Worm (Caenorhabditis elegans) whole organism, L4 larva: ENCODE results near the gene vab-3.

Experiments
- Y48G9A.11 ChIP-seq: fragments of 200-800 bp; sonication (Bioruptor generic); IDR thresholded peaks from 2 replicates; pipeline ENCODE4 v1.3.6; 2022; ENCODE audit warnings: missing genetic modification reagents, missing genetic modification characterization, missing compliant biosample characterization
- aly-2 ChIP-seq: sonication (generic microtip); optimal IDR thresholded peaks from 2 replicates; lab custom pipeline; 2018; ENCODE audit warnings: missing biosample characterization, missing genetic modification characterization
- ceh-20 ChIP-seq: fragments of 200-800 bp; sonication (Bioruptor generic); IDR thresholded peaks from 2 replicates; pipeline ENCODE4 v1.3.6; 2022; ENCODE audit warnings: missing genetic modification reagents, missing genetic modification characterization, missing compliant biosample characterization
- dmd-9 ChIP-seq: fragments of 200-800 bp; sonication (Bioruptor generic); IDR thresholded peaks from 2 replicates; pipeline ENCODE4 v1.3.6; 2022; ENCODE audit warnings: missing genetic modification reagents, missing genetic modification characterization, missing compliant biosample characterization
- fkh-10 ChIP-seq: fragments of 150-350 bp; optimal IDR thresholded peaks from 2 replicates; lab custom pipeline; 2014; ENCODE audit warnings: missing biosample characterization, missing genetic modification reagents, missing genetic modification characterization
- hif-1 ChIP-seq, 2 experiments: sonication (generic microtip); optimal IDR thresholded peaks; 2 replicates each; lab custom pipeline; 2016 to 2017; ENCODE audit warnings: missing compliant biosample characterization in 2 of 2, missing genetic modification characterization in 2 of 2, missing genetic modification reagents in 2 of 2, missing genotype in 2 of 2, mild to moderate bottlenecking in 1 of 2
- lin-39 ChIP-seq: fragments of 150-350 bp; optimal IDR thresholded peaks from 2 replicates; lab custom pipeline; 2014; ENCODE audit warnings: missing biosample characterization, missing genetic modification reagents, missing genetic modification characterization
- mdl-1 ChIP-seq, 2 experiments: fragments of 150-350 bp in 1 of 2; sonication (generic microtip) in 1 of 2; optimal IDR thresholded peaks; 2 replicates each; lab custom pipeline; 2014 to 2017; ENCODE audit warnings: missing biosample characterization in 2 of 2, missing genetic modification characterization in 2 of 2
- nhr-25 ChIP-seq: sonication (generic microtip); optimal IDR thresholded peaks from 2 replicates; lab custom pipeline; 2017; ENCODE audit warnings: missing genetic modification characterization, mild to moderate bottlenecking, missing compliant biosample characterization, antibody characterized with exemption, moderate library complexity, borderline replicate concordance; ENCODE audit not compliant: insufficient read depth
- pha-4 ChIP-seq, 2 experiments: fragments of 150-350 bp in 1 of 2; fragments of 200-800 bp in 1 of 2; sonication (Bioruptor generic) in 1 of 2; IDR thresholded peaks in 1 of 2; optimal IDR thresholded peaks in 1 of 2; 2 replicates each; pipeline versions ENCODE4 v1.3.6 to Lab custom; 2014 to 2022; ENCODE audit warnings: missing genetic modification characterization in 2 of 2, missing genetic modification reagents in 2 of 2, missing biosample characterization in 1 of 2, missing compliant biosample characterization in 1 of 2
- pqm-1 ChIP-seq: sonication (generic microtip); optimal IDR thresholded peaks from 2 replicates; lab custom pipeline; 2017; ENCODE audit warnings: missing biosample characterization, missing genetic modification characterization
- unc-39 ChIP-seq: sonication (generic microtip); optimal IDR thresholded peaks from 2 replicates; lab custom pipeline; 2017; ENCODE audit warnings: missing biosample characterization, missing genetic modification characterization

- TF ChIP-seq ceh-20 (GFP tag; lab: Robert Waterston, UW): no peak
- TF ChIP-seq mdl-1 (tag; optimal IDR thresholded peaks at IDR 0.05; lab: Kevin White, UChicago): no peak
- TF ChIP-seq dmd-9 (GFP tag; lab: Robert Waterston, UW): no peak
- TF ChIP-seq nhr-25 (tag; lab: Kevin White, UChicago): no peak
- TF ChIP-seq pqm-1 (tag; lab: Kevin White, UChicago): no peak
- no peak for TF ChIP-seq hif-1 (tag; optimal IDR thresholded peaks at IDR 0.05; lab: Kevin White, UChicago)
- TF ChIP-seq lin-39: no peak
- TF ChIP-seq pha-4 (GFP tag; IDR thresholded peaks at IDR 0.05; lab: Robert Waterston, UW): no peak
- no peak for TF ChIP-seq pha-4 (tag; optimal IDR thresholded peaks at IDR 0.05; lab: Kevin White, UChicago)
- no peak for TF ChIP-seq fkh-10
- TF ChIP-seq Y48G9A.11 (GFP tag; lab: Robert Waterston, UW): no peak
- TF ChIP-seq unc-39 (tag; lab: Kevin White, UChicago): no peak
- TF ChIP-seq aly-2: no peak
Observed at ce11 chrX:10521313-10521712, 21.6 kb downstream of the vab-3 start, which contains the start of gene F14F3.4.
